Fruit fly (Drosophila melanogaster) S2 (cell line): ENCODE results near the gene ND-ASHI.

ENCODE experiments used
- CG8478 ChIP-seq: fragments of >200 bp; optimal IDR thresholded peaks from 2 replicates; lab custom pipeline; 2018
- CTCF ChIP-seq, 2 experiments: fragments of >200 bp; optimal IDR thresholded peaks; 2 replicates each; lab custom pipeline; 2018

ND-ASHI gene

dm6 chrX:6694105-6694788, 15.3 kb upstream of the ND-ASHI start:
- no peak for TF ChIP-seq CTCF (optimal IDR thresholded peaks at IDR 0.05; lab: Kevin White, UChicago)
- no peak for TF ChIP-seq CG8478 (lab: Kevin White, UChicago)

- TF ChIP-seq CTCF (optimal IDR thresholded peaks at IDR 0.05; lab: Kevin White, UChicago) = no peak
- TF ChIP-seq CG8478 (lab: Kevin White, UChicago) = no peak
Observed at dm6 chrX:6688620-6689400, 9.9 kb upstream of the ND-ASHI start, which contains the start of gene CG3184. TSS of gene CG3184 (minus strand) at chrX:6688774.

- no peak for TF ChIP-seq CTCF (optimal IDR thresholded peaks at IDR 0.05; lab: Kevin White, UChicago)
- no peak for TF ChIP-seq CG8478 (lab: Kevin White, UChicago)
Observed at dm6 chrX:6687267-6687666, 8.3 kb upstream of the ND-ASHI start, which contains the start of gene CG44303. TSS of gene CG44303 (minus strand) at chrX:6687420.

dm6 chrX:6683635-6684499, 4.9 kb upstream of the ND-ASHI start, which contains the start of gene Pink1:
TSS of gene Pink1 (plus strand) at chrX:6683798.
- TF ChIP-seq CG8478 (lab: Kevin White, UChicago) (no peak), CTCF (optimal IDR thresholded peaks at IDR 0.05; lab: Kevin White, UChicago) (peak in 1 of 2 experiments; percentile 37)

- TF ChIP-seq CG8478 (lab: Kevin White, UChicago) (no peak), CTCF (optimal IDR thresholded peaks at IDR 0.05; lab: Kevin White, UChicago) (no peak)
Observed at dm6 chrX:6681467-6681866, 2.5 kb upstream of the ND-ASHI start, which contains the start of gene Fum2. TSS of gene Fum2 (plus strand) at chrX:6681767.

- TF ChIP-seq CG8478 (lab: Kevin White, UChicago) (no peak), CTCF (optimal IDR thresholded peaks at IDR 0.05; lab: Kevin White, UChicago) (no peak)
Observed at dm6 chrX:6679502-6679810, 538 bp upstream of the ND-ASHI start.

dm6 chrX:6677826-6678489, 960 bp downstream of the ND-ASHI start, which contains the start of gene Fum1:
TSS of gene Fum1 (plus strand) at chrX:6678424.
- no peak for TF ChIP-seq CTCF (optimal IDR thresholded peaks at IDR 0.05; lab: Kevin White, UChicago)
- no peak for TF ChIP-seq CG8478 (lab: Kevin White, UChicago)

dm6 chrX:6673637-6674487, 5.1 kb downstream of the ND-ASHI start, which contains the start of the genes CG3198 and Mcm6:
TSS of gene CG3198 (minus strand) at chrX:6673973.
TSS of gene Mcm6 (plus strand) at chrX:6674387.
- TF ChIP-seq CTCF (optimal IDR thresholded peaks at IDR 0.05; lab: Kevin White, UChicago) (no peak), CG8478 (lab: Kevin White, UChicago) (no peak)

- TF ChIP-seq CG8478 (lab: Kevin White, UChicago) (no peak), CTCF (optimal IDR thresholded peaks at IDR 0.05; lab: Kevin White, UChicago) (no peak)
Observed at dm6 chrX:6663976-6664375, 14.9 kb downstream of the ND-ASHI start.

- TF ChIP-seq CG8478 (lab: Kevin White, UChicago) = no peak
- no peak for TF ChIP-seq CTCF (optimal IDR thresholded peaks at IDR 0.05; lab: Kevin White, UChicago)
Observed at dm6 chrX:6662876-6663551, 15.9 kb downstream of the ND-ASHI start.

dm6 chrX:6662378-6662777, 16.5 kb downstream of the ND-ASHI start:
- TF ChIP-seq CG8478 (lab: Kevin White, UChicago) = no peak
- TF ChIP-seq CTCF (optimal IDR thresholded peaks at IDR 0.05; lab: Kevin White, UChicago) = no peak

dm6 chrX:6661880-6662279, 17.0 kb downstream of the ND-ASHI start:
- TF ChIP-seq CTCF (optimal IDR thresholded peaks at IDR 0.05; lab: Kevin White, UChicago) (no peak), CG8478 (lab: Kevin White, UChicago) (no peak)
